Worm (Caenorhabditis elegans) whole organism, L1 larva: ENCODE data around the gene cyp-34A1.

Source experiments
- aly-2 ChIP-seq: fragments of 150-350 bp; optimal IDR thresholded peaks from 2 replicates; lab custom pipeline; 2014; ENCODE audit warnings: missing biosample characterization, missing genetic modification characterization
- fkh-10 ChIP-seq: sonication (generic microtip); optimal IDR thresholded peaks from 2 replicates; lab custom pipeline; 2017; ENCODE audit warnings: missing biosample characterization, missing genetic modification reagents, missing genetic modification characterization
- isw-1 ChIP-seq: fragments of 200-800 bp; sonication (Bioruptor generic); IDR thresholded peaks from 2 replicates; pipeline ENCODE4 v1.3.6; 2022; ENCODE audit warnings: missing genetic modification characterization, missing compliant biosample characterization
- mep-1 ChIP-seq: fragments of 150-350 bp; optimal IDR thresholded peaks from 2 replicates; lab custom pipeline; 2014; ENCODE audit warnings: missing biosample characterization, missing genetic modification characterization
- unc-130 ChIP-seq: fragments of 150-350 bp; optimal IDR thresholded peaks from 2 replicates; lab custom pipeline; 2017; ENCODE audit warnings: missing biosample characterization, missing genetic modification characterization, inconsistent platforms

DNA sequence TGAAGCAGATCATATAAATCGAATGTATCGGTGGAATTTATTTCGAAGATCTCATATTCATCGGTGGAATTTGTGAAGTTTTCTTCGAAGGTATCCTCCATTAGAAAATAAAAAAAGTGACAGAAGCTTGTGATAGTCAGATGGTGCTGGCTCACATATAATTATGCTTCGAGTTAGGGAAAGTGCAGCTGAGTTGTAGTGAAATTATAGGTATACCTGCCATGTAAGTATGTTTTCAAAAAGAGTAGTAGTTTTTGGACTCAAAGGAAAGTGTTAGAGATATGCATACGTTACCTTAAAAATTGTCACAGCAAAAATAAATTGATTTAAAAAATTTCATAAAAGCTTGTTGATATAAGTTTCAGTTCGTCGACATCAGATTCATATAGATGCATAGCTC lies 47.5 kb downstream of the cyp-34A1 start, which contains the start of gene srw-11:
- TF ChIP-seq mep-1, result no peak
- no peak for TF ChIP-seq aly-2 (tag; lab: Kevin White, UChicago)
- no peak for TF ChIP-seq isw-1 (GFP tag; lab: Robert Waterston, UW)
- no peak for TF ChIP-seq unc-130 (tag; lab: Kevin White, UChicago)
- no peak for TF ChIP-seq fkh-10
